ENCODE assay signal across 1 fruit fly cellular context in genomic region chr3L:3472786-3473185, dm6.
A peak's percentile ranks its signal among the peaks of the same experiment; 100 is the strongest.
TF ChIP-seq lines count a peak whose summit lies in the region.

No protein-coding gene starts in this region.

TF ChIP-seq in whole organism, embryonic, 481 proteins besides CTCF, POLR2A, EP300 and RAD21 (continued from another document and continues in another):
- TF ChIP-seq sug (tag; optimal IDR thresholded peaks at IDR 0.05; lab: Kevin White, UChicago) (peak; percentile 73), CG10543 (GFP tag; optimal IDR thresholded peaks at IDR 0.05; lab: Kevin White, UChicago) (peak; percentile 67), kay (GFP tag; optimal IDR thresholded peaks at IDR 0.05; lab: Kevin White, UChicago) (no peak), Mes4 (GFP tag; optimal IDR thresholded peaks at IDR 0.05; lab: Kevin White, UChicago) (peak; percentile 41), fd64A (GFP tag; optimal IDR thresholded peaks at IDR 0.05; lab: Kevin White, UChicago) (no peak), tna (GFP tag; IDR thresholded peaks at IDR 0.05; lab: Robert Waterston, UW; ENCODE audit: partially characterized antibody) (no peak), grau (tag; optimal IDR thresholded peaks at IDR 0.05; lab: Kevin White, UChicago) (peak; percentile 76), CG15011 (GFP tag; optimal IDR thresholded peaks at IDR 0.05; lab: Kevin White, UChicago) (peak; percentile 44), CG1792 (GFP tag; optimal IDR thresholded peaks at IDR 0.05; lab: Kevin White, UChicago) (no peak), CG18619 (GFP tag; optimal IDR thresholded peaks at IDR 0.05; lab: Kevin White, UChicago) (peak; percentile 78), CG1024 (GFP tag; IDR thresholded peaks at IDR 0.05; lab: Robert Waterston, UW) (0 out of 2 replicates have a peak, but pooled peaks have one; percentile 45), eve (GFP tag; optimal IDR thresholded peaks at IDR 0.05; lab: Kevin White, UChicago) (no peak), ERR (GFP tag; optimal IDR thresholded peaks at IDR 0.05; lab: Kevin White, UChicago) (peak; percentile 3), dm (GFP tag; optimal IDR thresholded peaks at IDR 0.05; lab: Kevin White, UChicago) (peak; percentile 27), Mrtf (GFP tag; IDR thresholded peaks at IDR 0.05; lab: Robert Waterston, UW) (peak; percentile 49; the same call in 1 of the 3 replicates), gro (GFP tag; optimal IDR thresholded peaks at IDR 0.05; lab: Kevin White, UChicago) (peak; percentile 61), CG13775 (GFP tag; optimal IDR thresholded peaks at IDR 0.05; lab: Kevin White, UChicago) (peak; percentile 47), sob (GFP tag; IDR thresholded peaks at IDR 0.05; lab: Robert Waterston, UW) (peak; percentile 71), CG10147 (GFP tag; optimal IDR thresholded peaks at IDR 0.05; lab: Kevin White, UChicago) (peak; percentile 73), pros (GFP tag; optimal IDR thresholded peaks at IDR 0.05; lab: Kevin White, UChicago) (no peak), CG7745 (tag; optimal IDR thresholded peaks at IDR 0.05; lab: Kevin White, UChicago) (no peak), Optix (GFP tag; IDR thresholded peaks at IDR 0.05; lab: Robert Waterston, UW) (peak; percentile 47; the same call in 1 of the 3 replicates), croc (GFP tag; conservative IDR thresholded peaks at IDR 0.05; lab: Robert Waterston, UW) (no peak), Adf1 (GFP tag; IDR thresholded peaks at IDR 0.05; lab: Robert Waterston, UW) (peak; percentile 41; the same call in 1 of the 2 replicates), pzg (GFP tag; optimal IDR thresholded peaks at IDR 0.05; lab: Kevin White, UChicago) (no peak), ap (GFP tag; IDR thresholded peaks at IDR 0.05; lab: Robert Waterston, UW) (peak; percentile 53; the same call in 1 of the 2 replicates), ash1 (GFP tag; optimal IDR thresholded peaks at IDR 0.05; lab: Kevin White, UChicago) (peak; percentile 12), CG8359 (GFP tag; optimal IDR thresholded peaks at IDR 0.05; lab: Kevin White, UChicago; ENCODE audit: borderline replicate concordance) (peak; percentile 11), Nf-YB (GFP tag; optimal IDR thresholded peaks at IDR 0.05; lab: Kevin White, UChicago) (peak; percentile 32), CG12391 (tag; optimal IDR thresholded peaks at IDR 0.05; lab: Kevin White, UChicago) (peak; percentile 76), Lhr (GFP tag; optimal IDR thresholded peaks at IDR 0.05; lab: Kevin White, UChicago) (no peak), cato (GFP tag; optimal IDR thresholded peaks at IDR 0.05; lab: Kevin White, UChicago; ENCODE audit: borderline replicate concordance) (no peak), trh (GFP tag; optimal IDR thresholded peaks at IDR 0.05; lab: Kevin White, UChicago) (no peak), CG18011 (GFP tag; optimal IDR thresholded peaks at IDR 0.05; lab: Kevin White, UChicago) (peak; percentile 58), Bgb (GFP tag; IDR thresholded peaks at IDR 0.05; lab: Robert Waterston, UW; ENCODE audit: partially characterized antibody) (no peak), CG2202 (tag; optimal IDR thresholded peaks at IDR 0.05; lab: Kevin White, UChicago) (no peak), br (optimal IDR thresholded peaks at IDR 0.05; lab: Kevin White, UChicago) (no peak), CG9817 (tag; optimal IDR thresholded peaks at IDR 0.05; lab: Kevin White, UChicago) (peak; percentile 78), tin (GFP tag; optimal IDR thresholded peaks at IDR 0.05; lab: Kevin White, UChicago) (peak; percentile 41), crc (GFP tag; optimal IDR thresholded peaks at IDR 0.05; lab: Kevin White, UChicago) (peak; percentile 26), Ssrp (tag; optimal IDR thresholded peaks at IDR 0.05; lab: Kevin White, UChicago) (peak; percentile 9), psq (GFP tag; optimal IDR thresholded peaks at IDR 0.05; lab: Kevin White, UChicago) (no peak), CG11695 (GFP tag; IDR thresholded peaks at IDR 0.05; lab: Robert Waterston, UW) (peak; percentile 74; the same call in 2 of the 3 replicates), CG13287 (GFP tag; IDR thresholded peaks at IDR 0.05; lab: Robert Waterston, UW; ENCODE audit: partially characterized antibody) (no peak), CG2875 (GFP tag; optimal IDR thresholded peaks at IDR 0.05; lab: Kevin White, UChicago) (peak; percentile 10), caup (GFP tag; optimal IDR thresholded peaks at IDR 0.05; lab: Kevin White, UChicago; ENCODE audit: severe bottlenecking) (peak; percentile 89), CG3847 (GFP tag; IDR thresholded peaks at IDR 0.05; lab: Robert Waterston, UW) (peak; percentile 56), dysf (GFP tag; IDR thresholded peaks at IDR 0.05; lab: Robert Waterston, UW) (peak; percentile 76), Ada2b (GFP tag; IDR thresholded peaks at IDR 0.05; lab: Robert Waterston, UW) (peak; percentile 79), Dfd (GFP tag; optimal IDR thresholded peaks at IDR 0.05; lab: Kevin White, UChicago) (no peak), Dll (GFP tag; IDR thresholded peaks at IDR 0.05; lab: Robert Waterston, UW; ENCODE audit: partially characterized antibody) (no peak), amos (GFP tag; IDR thresholded peaks at IDR 0.05; lab: Robert Waterston, UW; ENCODE audit: partially characterized antibody) (no peak), prd (optimal IDR thresholded peaks at IDR 0.05; lab: Kevin White, UChicago) (no peak), prd (GFP tag; IDR thresholded peaks at IDR 0.05; lab: Robert Waterston, UW) (peak; percentile 44; the same call in 1 of the 3 replicates), CG11504 (tag; optimal IDR thresholded peaks at IDR 0.05; lab: Kevin White, UChicago) (peak; percentile 78), CG1529 (GFP tag; optimal IDR thresholded peaks at IDR 0.05; lab: Kevin White, UChicago) (peak; percentile 47), MESR4 (GFP tag; optimal IDR thresholded peaks at IDR 0.05; lab: Kevin White, UChicago) (no peak), CG2678 (tag; optimal IDR thresholded peaks at IDR 0.05; lab: Kevin White, UChicago) (peak; percentile 88), p53 (GFP tag; optimal IDR thresholded peaks at IDR 0.05; lab: Kevin White, UChicago) (peak; percentile 35), mld (GFP tag; IDR thresholded peaks at IDR 0.05; lab: Robert Waterston, UW; ENCODE audit: partially characterized antibody) (no peak), al (GFP tag; IDR thresholded peaks at IDR 0.05; lab: Robert Waterston, UW) (peak; percentile 18; the same call in 1 of the 2 replicates), CG5953 (GFP tag; IDR thresholded peaks at IDR 0.05; lab: Robert Waterston, UW) (0 out of 2 replicates have a peak, but pooled peaks have one; percentile 23), gsb-n (tag; optimal IDR thresholded peaks at IDR 0.05; lab: Kevin White, UChicago) (peak; percentile 12), run (tag; optimal IDR thresholded peaks at IDR 0.05; lab: Kevin White, UChicago) (peak; percentile 20), CG7786 (GFP tag; optimal IDR thresholded peaks at IDR 0.05; lab: Kevin White, UChicago) (peak; percentile 45), sqz (GFP tag; optimal IDR thresholded peaks at IDR 0.05; lab: Kevin White, UChicago) (no peak), knrl (GFP tag; IDR thresholded peaks at IDR 0.05; lab: Robert Waterston, UW; ENCODE audit: partially characterized antibody) (no peak), Dip3 (GFP tag; optimal IDR thresholded peaks at IDR 0.05; lab: Kevin White, UChicago) (peak; percentile 51), CG18476 (GFP tag; optimal IDR thresholded peaks at IDR 0.05; lab: Kevin White, UChicago) (peak; percentile 14), dimm (GFP tag; IDR thresholded peaks at IDR 0.05; lab: Robert Waterston, UW) (no peak), chinmo (GFP tag; IDR thresholded peaks at IDR 0.05; lab: Robert Waterston, UW; ENCODE audit: partially characterized antibody) (no peak), CG8290 (GFP tag; optimal IDR thresholded peaks at IDR 0.05; lab: Kevin White, UChicago) (no peak), CG8290 (tag; optimal IDR thresholded peaks at IDR 0.05; lab: Kevin White, UChicago) (peak in 1 of 2 experiments; percentile 46), Dp (GFP tag; optimal IDR thresholded peaks at IDR 0.05; lab: Kevin White, UChicago) (no peak), CG11398 (GFP tag; optimal IDR thresholded peaks at IDR 0.05; lab: Kevin White, UChicago) (no peak), CG6254 (GFP tag; optimal IDR thresholded peaks at IDR 0.05; lab: Kevin White, UChicago) (peak; percentile 42), CG7839 (tag; optimal IDR thresholded peaks at IDR 0.05; lab: Kevin White, UChicago) (peak; percentile 79), zfh2 (GFP tag; optimal IDR thresholded peaks at IDR 0.05; lab: Kevin White, UChicago) (peak; percentile 53), twi (tag; optimal IDR thresholded peaks at IDR 0.05; lab: Kevin White, UChicago) (no peak), E2f1 (GFP tag; IDR thresholded peaks at IDR 0.05; lab: Robert Waterston, UW) (peak; percentile 65), Abd-B (GFP tag; optimal IDR thresholded peaks at IDR 0.05; lab: Kevin White, UChicago) (peak; percentile 17), CG1647 (GFP tag; optimal IDR thresholded peaks at IDR 0.05; lab: Kevin White, UChicago) (peak; percentile 35), ab (GFP tag; optimal IDR thresholded peaks at IDR 0.05; lab: Kevin White, UChicago) (no peak), BtbVII (GFP tag; optimal IDR thresholded peaks at IDR 0.05; lab: Kevin White, UChicago) (peak; percentile 85), Oaz (GFP tag; IDR thresholded peaks at IDR 0.05; lab: Robert Waterston, UW) (peak; percentile 34; the same call in 1 of the 2 replicates), CG14667 (GFP tag; IDR thresholded peaks at IDR 0.05; lab: Robert Waterston, UW) (no peak), so (GFP tag; IDR thresholded peaks at IDR 0.05; lab: Robert Waterston, UW) (peak; percentile 80), CG10366 (GFP tag; IDR thresholded peaks at IDR 0.05; lab: Robert Waterston, UW) (peak; percentile 63), CG2199 (GFP tag; IDR thresholded peaks at IDR 0.05; lab: Robert Waterston, UW) (no peak), CG2120 (GFP tag; optimal IDR thresholded peaks at IDR 0.05; lab: Kevin White, UChicago) (peak; percentile 88), nmo (GFP tag; optimal IDR thresholded peaks at IDR 0.05; lab: Kevin White, UChicago) (peak; percentile 32), ro (GFP tag; IDR thresholded peaks at IDR 0.05; lab: Robert Waterston, UW) (no peak), TFAM (GFP tag; optimal IDR thresholded peaks at IDR 0.05; lab: Kevin White, UChicago) (no peak), peb (GFP tag; IDR thresholded peaks at IDR 0.05; lab: Robert Waterston, UW) (0 out of 2 replicates have a peak, but pooled peaks have one; percentile 25), Pdp1 (GFP tag; optimal IDR thresholded peaks at IDR 0.05; lab: Kevin White, UChicago) (peak; percentile 54 to 69), tup (GFP tag; optimal IDR thresholded peaks at IDR 0.05; lab: Kevin White, UChicago) (peak; percentile 14), CG14441 (GFP tag; IDR thresholded peaks at IDR 0.05; lab: Robert Waterston, UW) (peak; percentile 55; the same call in 1 of the 2 replicates), btn (GFP tag; optimal IDR thresholded peaks at IDR 0.05; lab: Kevin White, UChicago) (no peak), fru (optimal IDR thresholded peaks at IDR 0.05; lab: Kevin White, UChicago) (no peak), gem (tag; optimal IDR thresholded peaks at IDR 0.05; lab: Kevin White, UChicago) (peak; percentile 79), Ets97D (GFP tag; optimal IDR thresholded peaks at IDR 0.05; lab: Kevin White, UChicago) (peak; percentile 18), pho (GFP tag; optimal IDR thresholded peaks at IDR 0.05; lab: Kevin White, UChicago) (peak; percentile 68), CG34422 (GFP tag; IDR thresholded peaks at IDR 0.05; lab: Robert Waterston, UW) (peak; percentile 57; the same call in 1 of the 3 replicates), CG3065 (GFP tag; optimal IDR thresholded peaks at IDR 0.05; lab: Kevin White, UChicago) (no peak), CG17328 (GFP tag; IDR thresholded peaks at IDR 0.05; lab: Robert Waterston, UW) (peak; percentile 69), Hr39 (optimal IDR thresholded peaks at IDR 0.05; lab: Kevin White, UChicago) (no peak), CG8281 (tag; optimal IDR thresholded peaks at IDR 0.05; lab: Kevin White, UChicago) (peak; percentile 29), YL-1 (GFP tag; optimal IDR thresholded peaks at IDR 0.05; lab: Kevin White, UChicago) (peak; percentile 23), NfI (GFP tag; optimal IDR thresholded peaks at IDR 0.05; lab: Kevin White, UChicago) (peak; percentile 73), eyg (GFP tag; optimal IDR thresholded peaks at IDR 0.05; lab: Kevin White, UChicago) (no peak), CG32767 (GFP tag; IDR thresholded peaks at IDR 0.05; lab: Robert Waterston, UW) (0 out of 2 replicates have a peak, but pooled peaks have one; percentile 57), Lpt (GFP tag; optimal IDR thresholded peaks at IDR 0.05; lab: Kevin White, UChicago) (no peak), BEAF-32 (GFP tag; optimal IDR thresholded peaks at IDR 0.05; lab: Kevin White, UChicago) (no peak), CG15696 (tag; optimal IDR thresholded peaks at IDR 0.05; lab: Kevin White, UChicago) (peak; percentile 24), pan (optimal IDR thresholded peaks at IDR 0.05; lab: Kevin White, UChicago) (no peak), pan (GFP tag; optimal IDR thresholded peaks at IDR 0.05 in 1 of 2, IDR thresholded peaks at IDR 0.05 in 1 of 2) (peak in 1 of 2 experiments; percentile 83), CG5245 (GFP tag; optimal IDR thresholded peaks at IDR 0.05; lab: Kevin White, UChicago) (no peak), CG2712 (tag; optimal IDR thresholded peaks at IDR 0.05; lab: Kevin White, UChicago) (peak; percentile 54), ci (GFP tag; IDR thresholded peaks at IDR 0.05; lab: Robert Waterston, UW) (peak; percentile 89), CG9797 (GFP tag; optimal IDR thresholded peaks at IDR 0.05; lab: Kevin White, UChicago) (no peak), CG10267 (tag; optimal IDR thresholded peaks at IDR 0.05; lab: Kevin White, UChicago) (peak; percentile 54), Hmr (GFP tag; optimal IDR thresholded peaks at IDR 0.05; lab: Kevin White, UChicago) (peak; percentile 94), CG2889 (GFP tag; IDR thresholded peaks at IDR 0.05; lab: Robert Waterston, UW) (peak; percentile 63; the same call in 1 of the 3 replicates), h (optimal IDR thresholded peaks at IDR 0.05; lab: Kevin White, UChicago) (no peak), ems (GFP tag; optimal IDR thresholded peaks at IDR 0.05; lab: Kevin White, UChicago) (peak; percentile 48), vnd (GFP tag; IDR thresholded peaks at IDR 0.05; lab: Robert Waterston, UW; ENCODE audit: partially characterized antibody) (no peak), CG7372 (GFP tag; IDR thresholded peaks at IDR 0.05; lab: Robert Waterston, UW) (peak; percentile 61), Fer1 (GFP tag; optimal IDR thresholded peaks at IDR 0.05; lab: Kevin White, UChicago) (peak; percentile 94), CG15514 (GFP tag; optimal IDR thresholded peaks at IDR 0.05; lab: Kevin White, UChicago) (peak; percentile 81), usp (GFP tag; optimal IDR thresholded peaks at IDR 0.05; lab: Kevin White, UChicago) (no peak)
